Fruit fly (Drosophila melanogaster): ENCODE results near the gene Jwa.

The Jwa gene

dm6 chr2L:18695404-18695804 is 10.1 kb downstream of the Jwa start, which contains the start of the genes CG10383 and CG10338 (continued):
- TF ChIP-seq CG14667 (GFP tag; IDR thresholded peaks at IDR 0.05) = peak; percentile 84
- TF ChIP-seq CG33557 (GFP tag; optimal IDR thresholded peaks at IDR 0.05) = peak; percentile 49
- TF ChIP-seq dm (GFP tag; optimal IDR thresholded peaks at IDR 0.05) = peak; percentile 85
- peak; percentile 73 for TF ChIP-seq CG5953 (GFP tag; IDR thresholded peaks at IDR 0.05)
- peak; percentile 70; the same call in 1 of the 2 replicates for TF ChIP-seq sens-2 (GFP tag; IDR thresholded peaks at IDR 0.05)
- peak; percentile 20 for TF ChIP-seq CG15696 (tag; optimal IDR thresholded peaks at IDR 0.05)
- TF ChIP-seq Sox100B (GFP tag; optimal IDR thresholded peaks at IDR 0.05) = peak; percentile 41
- TF ChIP-seq pros (GFP tag; optimal IDR thresholded peaks at IDR 0.05) = no peak
- peak; percentile 68; the same call in 2 of the 3 replicates for TF ChIP-seq jigr1 (GFP tag; IDR thresholded peaks at IDR 0.05)
- TF ChIP-seq Sox102F (GFP tag; optimal IDR thresholded peaks at IDR 0.05) = peak; percentile 88
- peak; percentile 95 for TF ChIP-seq row (GFP tag; IDR thresholded peaks at IDR 0.05)
- TF ChIP-seq lab (GFP tag; optimal IDR thresholded peaks at IDR 0.05) = peak; percentile 94
- peak; percentile 92 for TF ChIP-seq CG18599 (GFP tag; optimal IDR thresholded peaks at IDR 0.05)
- peak; percentile 79 for TF ChIP-seq CG12236 (GFP tag; optimal IDR thresholded peaks at IDR 0.05)
- TF ChIP-seq mirr (GFP tag; optimal IDR thresholded peaks at IDR 0.05) = peak; percentile 41
- TF ChIP-seq pum (GFP tag; optimal IDR thresholded peaks at IDR 0.05) = peak; percentile 91
- peak; percentile 89 for TF ChIP-seq E2f1 (GFP tag; IDR thresholded peaks at IDR 0.05)
- TF ChIP-seq Xrp1 (GFP tag; IDR thresholded peaks at IDR 0.05) = peak; percentile 87
- TF ChIP-seq caup (GFP tag; optimal IDR thresholded peaks at IDR 0.05; ENCODE audit: severe bottlenecking) = peak; percentile 77
- peak; percentile 90 for TF ChIP-seq CG12659 (GFP tag; optimal IDR thresholded peaks at IDR 0.05)
- TF ChIP-seq Optix (GFP tag; IDR thresholded peaks at IDR 0.05) = peak; percentile 88
- TF ChIP-seq CG9609 (GFP tag; optimal IDR thresholded peaks at IDR 0.05) = peak; percentile 95
- TF ChIP-seq mld (GFP tag; IDR thresholded peaks at IDR 0.05; ENCODE audit: partially characterized antibody) = no peak
- peak; percentile 66 for TF ChIP-seq croc (GFP tag; conservative IDR thresholded peaks at IDR 0.05)
- peak; percentile 41 for TF ChIP-seq D19B (GFP tag; optimal IDR thresholded peaks at IDR 0.05)
- peak; percentile 48 for TF ChIP-seq CG8290 (GFP tag; optimal IDR thresholded peaks at IDR 0.05)
- TF ChIP-seq CG8290 (tag; optimal IDR thresholded peaks at IDR 0.05) = peak in 1 of 2 experiments; percentile 94
- peak; percentile 59 for TF ChIP-seq CG3407 (GFP tag; optimal IDR thresholded peaks at IDR 0.05)
- peak; percentile 80 for TF ChIP-seq YL-1 (GFP tag; optimal IDR thresholded peaks at IDR 0.05)
- TF ChIP-seq grau (tag; optimal IDR thresholded peaks at IDR 0.05) = peak; percentile 78
- peak; percentile 38; the same call in 1 of the 2 replicates for TF ChIP-seq ro (GFP tag; IDR thresholded peaks at IDR 0.05)
- peak; percentile 62 for TF ChIP-seq CG12219 (GFP tag; optimal IDR thresholded peaks at IDR 0.05)
- TF ChIP-seq repo (GFP tag; optimal IDR thresholded peaks at IDR 0.05) = peak; percentile 74
- TF ChIP-seq CG14014 (GFP tag; IDR thresholded peaks at IDR 0.05) = peak; percentile 88
- peak; percentile 93 for TF ChIP-seq CG12769 (tag; optimal IDR thresholded peaks at IDR 0.05)
- peak; percentile 85 for TF ChIP-seq Meics (GFP tag; optimal IDR thresholded peaks at IDR 0.05)
- peak; percentile 90 for TF ChIP-seq Ptx1 (GFP tag; IDR thresholded peaks at IDR 0.05)
- TF ChIP-seq CG12942 (GFP tag; optimal IDR thresholded peaks at IDR 0.05) = peak; percentile 79
- TF ChIP-seq Bdp1 (GFP tag; optimal IDR thresholded peaks at IDR 0.05) = peak; percentile 77
- peak; percentile 84 for TF ChIP-seq sd (tag; optimal IDR thresholded peaks at IDR 0.05)
- peak; percentile 42 for TF ChIP-seq CG8281 (tag; optimal IDR thresholded peaks at IDR 0.05)
- TF ChIP-seq eyg (GFP tag; optimal IDR thresholded peaks at IDR 0.05) = peak; percentile 88
- peak; percentile 86 for TF ChIP-seq CG3847 (GFP tag; IDR thresholded peaks at IDR 0.05)
- TF ChIP-seq stwl (tag; optimal IDR thresholded peaks at IDR 0.05) = peak; percentile 64
- TF ChIP-seq salm (tag; optimal IDR thresholded peaks at IDR 0.05) = peak; percentile 56
- no peak for TF ChIP-seq bigmax (GFP tag; optimal IDR thresholded peaks at IDR 0.05)
- TF ChIP-seq fd102C (GFP tag; optimal IDR thresholded peaks at IDR 0.05) = no peak
- TF ChIP-seq CG4730 (GFP tag; IDR thresholded peaks at IDR 0.05) = peak; percentile 86
- TF ChIP-seq Abd-B (GFP tag; optimal IDR thresholded peaks at IDR 0.05) = peak; percentile 80
- TF ChIP-seq ara (GFP tag; IDR thresholded peaks at IDR 0.05) = peak; percentile 81
- TF ChIP-seq scrt (GFP tag; optimal IDR thresholded peaks at IDR 0.05) = peak; percentile 72

Data from whole organism, embryonic.